Worm (Caenorhabditis elegans) whole organism, L4 larva: ENCODE results near the gene nmat-1.

Experiments used
- F26F4.8 ChIP-seq: fragments of 200-800 bp; sonication (Bioruptor generic); conservative IDR thresholded peaks from 2 replicates; pipeline ENCODE4 v1.3.6; 2022; ENCODE audit warnings: missing genetic modification characterization, missing compliant biosample characterization
- R02D3.7 ChIP-seq: fragments of 150-350 bp; sonication (generic microtip); optimal IDR thresholded peaks from 3 replicates; lab custom pipeline; 2014; ENCODE audit warnings: missing biosample characterization, missing genetic modification characterization
- T20F7.1 ChIP-seq: fragments of 200-800 bp; sonication (Bioruptor generic); optimal IDR thresholded peaks from 2 replicates; lab custom pipeline; 2018; ENCODE audit warnings: mild to moderate bottlenecking, missing genetic modification characterization, missing compliant biosample characterization
- Y48G9A.11 ChIP-seq: fragments of 200-800 bp; sonication (Bioruptor generic); IDR thresholded peaks from 2 replicates; pipeline ENCODE4 v1.3.6; 2022; ENCODE audit warnings: missing genetic modification reagents, missing genetic modification characterization, missing compliant biosample characterization
- aha-1 ChIP-seq: fragments of 150-350 bp; peaks from one replicate; lab custom pipeline; 2014; ENCODE audit warnings: missing biosample characterization, missing genetic modification characterization
- aly-2 ChIP-seq: sonication (generic microtip); optimal IDR thresholded peaks from 2 replicates; lab custom pipeline; 2018; ENCODE audit warnings: missing biosample characterization, missing genetic modification characterization
- ama-1 ChIP-seq: fragments of 150-350 bp; optimal IDR thresholded peaks from 2 replicates; lab custom pipeline; 2014; ENCODE audit warnings: inconsistent platforms, mixed read lengths
- ceh-62 ChIP-seq: sonication (generic microtip); optimal IDR thresholded peaks from 2 replicates; lab custom pipeline; 2017; ENCODE audit warnings: missing biosample characterization, missing genetic modification characterization
- ceh-82 ChIP-seq: sonication (generic microtip); optimal IDR thresholded peaks from 2 replicates; lab custom pipeline; 2017; ENCODE audit warnings: missing biosample characterization, missing genetic modification characterization
- cey-2 ChIP-seq: sonication (generic microtip); optimal IDR thresholded peaks from 3 replicates; lab custom pipeline; 2017; ENCODE audit warnings: missing genetic modification characterization, mild to moderate bottlenecking, missing compliant biosample characterization, antibody characterized with exemption, borderline replicate concordance; ENCODE audit not compliant: insufficient read depth
- daf-8 ChIP-seq: fragments of 200-800 bp; sonication (Bioruptor generic); IDR thresholded peaks from 2 replicates; pipeline ENCODE4 v1.3.6; 2022; ENCODE audit warnings: missing genetic modification characterization, missing compliant biosample characterization
- dmd-6 ChIP-seq: fragments of 200-800 bp; sonication (Bioruptor generic); IDR thresholded peaks from 2 replicates; pipeline ENCODE4 v1.3.6; 2022; ENCODE audit warnings: missing genetic modification reagents, missing genetic modification characterization, missing compliant biosample characterization
- dmd-8 ChIP-seq: fragments of 200-800 bp; sonication (Bioruptor generic); IDR thresholded peaks from 2 replicates; pipeline ENCODE4 v1.3.6; 2022; ENCODE audit warnings: missing genetic modification characterization, missing compliant biosample characterization
- duxl-1 ChIP-seq: sonication (generic microtip); optimal IDR thresholded peaks from 2 replicates; lab custom pipeline; 2016; ENCODE audit warnings: mild to moderate bottlenecking, missing genetic modification characterization, moderate library complexity, missing compliant biosample characterization; ENCODE audit not compliant: poor library complexity
- dve-1 ChIP-seq: sonication (generic microtip); optimal IDR thresholded peaks from 2 replicates; lab custom pipeline; 2017; ENCODE audit warnings: antibody characterized with exemption, mild to moderate bottlenecking, missing genetic modification characterization, missing compliant biosample characterization; ENCODE audit not compliant: insufficient read depth
- fkh-10 ChIP-seq: fragments of 150-350 bp; optimal IDR thresholded peaks from 2 replicates; lab custom pipeline; 2014; ENCODE audit warnings: missing biosample characterization, missing genetic modification reagents, missing genetic modification characterization
- hlh-30 ChIP-seq: sonication (generic microtip); optimal IDR thresholded peaks from 2 replicates; lab custom pipeline; 2017; ENCODE audit warnings: antibody characterized with exemption, mild to moderate bottlenecking, missing genetic modification characterization, missing compliant biosample characterization; ENCODE audit not compliant: insufficient read depth
- hmg-1.1 ChIP-seq: fragments of 200-800 bp; sonication (Bioruptor generic); IDR thresholded peaks from 2 replicates; pipeline ENCODE4 v1.3.6; 2022; ENCODE audit warnings: missing genetic modification reagents, missing genetic modification characterization, missing compliant biosample characterization
- lin-15B ChIP-seq: fragments of 150-350 bp; sonication (generic microtip); optimal IDR thresholded peaks from 3 replicates; lab custom pipeline; 2014; ENCODE audit warnings: missing biosample characterization, missing genetic modification characterization
- lin-29 ChIP-seq: fragments of 200-800 bp; sonication (Bioruptor generic); IDR thresholded peaks from 2 replicates; pipeline ENCODE4 v1.3.6; 2022; ENCODE audit warnings: missing genetic modification reagents, missing genetic modification characterization, missing compliant biosample characterization
- mxl-2 ChIP-seq: fragments of 200-800 bp; sonication (Bioruptor generic); conservative IDR thresholded peaks from 2 replicates; pipeline ENCODE4 v1.3.6; 2022; ENCODE audit warnings: missing genetic modification reagents, missing genetic modification characterization, missing compliant biosample characterization
- nhr-102 ChIP-seq: sonication (generic microtip); optimal IDR thresholded peaks from 2 replicates; lab custom pipeline; 2016; ENCODE audit warnings: mild to moderate bottlenecking, missing genetic modification characterization, moderate library complexity, missing compliant biosample characterization
- nhr-111 ChIP-seq: fragments of 200-800 bp; sonication (Bioruptor generic); optimal IDR thresholded peaks from 2 replicates; lab custom pipeline; 2018; ENCODE audit warnings: mild to moderate bottlenecking, missing genetic modification characterization, missing compliant biosample characterization
- nhr-28 ChIP-seq: fragments of 150-350 bp; optimal IDR thresholded peaks from 2 replicates; lab custom pipeline; 2014; ENCODE audit warnings: missing biosample characterization, missing genetic modification characterization
- nhr-48 ChIP-seq: sonication (generic microtip); optimal IDR thresholded peaks from 2 replicates; lab custom pipeline; 2016; ENCODE audit warnings: mild to moderate bottlenecking, missing genetic modification characterization, missing compliant biosample characterization
- nhr-76 ChIP-seq: fragments of 150-350 bp; optimal IDR thresholded peaks from 2 replicates; lab custom pipeline; 2014; ENCODE audit warnings: missing biosample characterization, missing genetic modification characterization
- rbr-2 ChIP-seq: sonication (generic microtip); optimal IDR thresholded peaks from 2 replicates; lab custom pipeline; 2016; ENCODE audit warnings: missing genotype, missing genetic modification characterization, missing compliant biosample characterization
- snpc-4 ChIP-seq: fragments of 150-350 bp; optimal IDR thresholded peaks from 2 replicates; lab custom pipeline; 2014; ENCODE audit warnings: missing biosample characterization, missing genetic modification characterization
- tag-97 ChIP-seq: fragments of 200-800 bp; sonication (Bioruptor generic); IDR thresholded peaks from 2 replicates; pipeline ENCODE4 v1.3.6; 2022; ENCODE audit warnings: missing genetic modification characterization, missing compliant biosample characterization
- tra-1 ChIP-seq: fragments of 200-800 bp; sonication (Bioruptor generic); IDR thresholded peaks from 2 replicates; pipeline ENCODE4 v1.3.6; 2022; ENCODE audit warnings: missing genetic modification reagents, missing genetic modification characterization, missing compliant biosample characterization
- unc-39 ChIP-seq: sonication (generic microtip); optimal IDR thresholded peaks from 2 replicates; lab custom pipeline; 2017; ENCODE audit warnings: missing biosample characterization, missing genetic modification characterization
- zag-1 ChIP-seq: fragments of 150-350 bp; optimal IDR thresholded peaks from 2 replicates; lab custom pipeline; 2014; ENCODE audit warnings: missing biosample characterization, missing genetic modification characterization
- zip-11 ChIP-seq: fragments of 200-800 bp; sonication (Bioruptor generic); IDR thresholded peaks from 2 replicates; pipeline ENCODE4 v1.3.6; 2022; ENCODE audit warnings: missing genetic modification characterization, missing compliant biosample characterization
- ztf-7 ChIP-seq: fragments of 150-350 bp; optimal IDR thresholded peaks from 2 replicates; lab custom pipeline; 2014; ENCODE audit warnings: missing biosample characterization, missing genetic modification characterization

Gene nmat-1

DNA sequence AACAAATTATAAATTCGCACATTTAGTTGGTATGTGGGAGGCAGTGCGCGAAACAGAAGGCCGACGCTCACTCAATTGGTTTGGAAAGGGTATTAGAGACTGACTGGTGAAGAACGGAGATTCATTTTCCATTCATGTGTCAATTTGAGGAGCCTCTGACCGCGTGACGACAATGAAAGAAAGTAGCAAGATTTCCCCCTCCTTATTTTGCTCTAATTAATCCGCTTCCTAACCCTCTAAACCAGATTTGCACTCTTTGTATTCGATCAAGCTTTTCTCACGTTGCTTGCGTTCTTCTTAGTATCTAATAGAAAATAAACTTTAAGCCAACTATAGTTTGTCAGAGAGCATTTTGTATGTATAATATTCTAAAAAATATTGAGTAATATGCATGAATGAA lies 18.3 kb upstream of the nmat-1 start:
- no peak for TF ChIP-seq tag-97 (GFP tag; lab: Robert Waterston, UW)
- TF ChIP-seq nhr-28 (tag; lab: Kevin White, UChicago): no peak
- no peak for TF ChIP-seq zag-1 (tag; lab: Kevin White, UChicago)
- no peak for TF ChIP-seq duxl-1 (tag; lab: Kevin White, UChicago)
- TF ChIP-seq hmg-1.1 (GFP tag; lab: Robert Waterston, UW): no peak
- TF ChIP-seq dve-1: no peak
- TF ChIP-seq ceh-62: no peak
- no peak for TF ChIP-seq nhr-102 (tag; lab: Kevin White, UChicago)
- TF ChIP-seq zip-11 (GFP tag; lab: Robert Waterston, UW): no peak
- TF ChIP-seq ceh-82 (tag; lab: Kevin White, UChicago): no peak
- TF ChIP-seq snpc-4 (tag; lab: Kevin White, UChicago): no peak
- TF ChIP-seq R02D3.7 (tag; lab: Kevin White, UChicago): no peak
- TF ChIP-seq T20F7.1 (GFP tag; lab: Kevin White, UChicago): no peak
- no peak for TF ChIP-seq aha-1 (tag; lab: Kevin White, UChicago)
- TF ChIP-seq hlh-30 (tag; lab: Kevin White, UChicago): no peak
- TF ChIP-seq daf-8 (GFP tag; lab: Robert Waterston, UW): no peak
- TF ChIP-seq F26F4.8: no peak

ce11 chrX:12034661-12035060 lies 16.8 kb upstream of the nmat-1 start:
- TF ChIP-seq dmd-6 (GFP tag; lab: Robert Waterston, UW) (no peak), ama-1 (lab: Kevin White, UChicago) (no peak), nhr-76 (tag; lab: Kevin White, UChicago) (no peak), nhr-48 (no peak), mxl-2 (no peak), nhr-111 (no peak), dmd-8 (GFP tag; lab: Robert Waterston, UW) (no peak), cey-2 (tag; lab: Kevin White, UChicago) (no peak), lin-15B (tag; lab: Kevin White, UChicago) (no peak)

ce11 chrX:12033937-12034336 lies 16.1 kb upstream of the nmat-1 start, which contains the start of gene tsp-20:
Gene tsp-20, minus strand, starts transcription at chrX:12034037.
- no peak for TF ChIP-seq dmd-8 (GFP tag; lab: Robert Waterston, UW)
- TF ChIP-seq ztf-7 (tag; lab: Kevin White, UChicago): no peak
- TF ChIP-seq duxl-1 (tag; lab: Kevin White, UChicago): no peak
- TF ChIP-seq nhr-111: no peak
- no peak for TF ChIP-seq nhr-28 (tag; lab: Kevin White, UChicago)
- TF ChIP-seq unc-39 (tag; lab: Kevin White, UChicago): no peak
- no peak for TF ChIP-seq aly-2 (tag; lab: Kevin White, UChicago)
- no peak for TF ChIP-seq tra-1 (GFP tag; lab: Robert Waterston, UW)
- TF ChIP-seq rbr-2 (tag; lab: Kevin White, UChicago): no peak
- no peak for TF ChIP-seq lin-29 (GFP tag; lab: Robert Waterston, UW)

DNA sequence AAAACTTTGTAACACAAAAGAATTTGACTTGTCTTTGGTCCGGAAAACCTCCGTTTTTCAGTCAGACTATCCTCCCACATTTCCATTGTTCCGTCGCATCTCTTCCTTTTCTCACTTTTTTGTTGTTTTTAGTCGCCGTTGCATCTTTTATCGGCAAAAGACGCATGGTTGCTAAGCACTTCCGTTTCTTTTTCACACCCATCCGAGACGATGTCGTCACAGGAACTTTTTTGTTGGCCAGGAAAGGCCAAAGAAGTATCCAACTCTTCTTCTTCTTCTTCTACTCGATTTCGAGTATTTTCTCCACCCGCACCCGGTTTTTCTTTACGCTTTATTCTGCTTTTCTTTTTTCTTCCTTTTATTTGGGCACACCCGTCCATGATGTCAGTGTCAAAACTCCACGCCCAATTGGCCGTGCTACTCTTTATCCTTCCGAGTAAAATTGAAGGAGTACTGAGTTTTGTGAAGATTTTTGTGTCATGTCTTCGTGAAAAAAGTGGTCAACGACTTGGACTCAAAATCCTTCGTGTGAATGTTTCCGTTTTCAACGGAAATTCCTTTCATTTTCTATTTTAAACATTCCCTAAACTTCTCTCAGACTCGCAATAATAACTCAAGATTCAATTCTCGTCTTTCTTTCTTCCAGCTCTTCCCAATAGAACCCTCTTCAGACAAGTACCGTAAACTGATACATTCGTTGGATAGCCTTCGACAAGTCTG lies 7.4 kb upstream of the nmat-1 start, which contains the start of gene B0198.2:
Gene B0198.2 (plus strand): TSS at position 670 of the 720 bp plus-strand sequence.
- TF ChIP-seq Y48G9A.11 (GFP tag; lab: Robert Waterston, UW) (no peak), mxl-2 (no peak), fkh-10 (GFP tag; lab: Kevin White, UChicago) (peak; percentile 67)
- TF ChIP-seq, all 104 proteins: peak for 1
